Worm (Caenorhabditis elegans): ENCODE data around the gene M05D6.8.
A peak's percentile ranks its signal among the peaks of the same experiment; 100 is the strongest.

M05D6.8 gene

DNA sequence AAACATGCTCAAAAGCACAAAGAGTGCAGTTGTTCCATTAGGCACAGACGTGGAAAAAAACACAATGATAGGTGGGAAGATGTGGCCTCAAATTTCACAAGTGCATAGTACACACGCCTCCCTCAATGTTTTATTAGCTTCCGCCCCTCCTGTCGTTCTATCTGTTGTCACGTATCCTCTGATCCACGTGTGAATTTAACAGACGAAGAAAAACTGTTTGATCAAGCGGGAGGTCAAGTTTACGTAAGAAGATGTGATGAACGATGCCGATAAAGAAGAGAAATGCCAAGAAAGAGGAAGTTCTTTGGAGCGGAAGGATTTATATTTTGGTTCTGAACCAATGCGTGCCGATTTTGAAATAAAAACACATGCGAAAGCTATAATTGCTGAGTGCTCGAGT lies 20.3 kb downstream of the M05D6.8 start:
- no peak for TF ChIP-seq pax-3 (tag; optimal IDR thresholded peaks at IDR 0.05)
- no peak for TF ChIP-seq hlh-4 (tag; optimal IDR thresholded peaks at IDR 0.05)
- TF ChIP-seq sox-4 (tag; optimal IDR thresholded peaks at IDR 0.05) = no peak
- TF ChIP-seq mdl-1 (tag; optimal IDR thresholded peaks at IDR 0.05) = peak in 1 of 2 experiments; percentile 31
- TF ChIP-seq lin-15B (tag; optimal IDR thresholded peaks at IDR 0.05) = no peak
- TF ChIP-seq swsn-7 (tag; optimal IDR thresholded peaks at IDR 0.05) = no peak
- TF ChIP-seq nhr-20 (tag; optimal IDR thresholded peaks at IDR 0.05) = peak; percentile 48
- peak; percentile 74 for TF ChIP-seq blmp-1 (tag; optimal IDR thresholded peaks at IDR 0.05)
- no peak for TF ChIP-seq nhr-84 (tag; optimal IDR thresholded peaks at IDR 0.05)
- TF ChIP-seq ztf-4 (tag; optimal IDR thresholded peaks at IDR 0.05) = no peak
- no peak for TF ChIP-seq egl-13 (tag; optimal IDR thresholded peaks at IDR 0.05)
- TF ChIP-seq hlh-17 (GFP tag; optimal IDR thresholded peaks at IDR 0.05; ENCODE audit: borderline replicate concordance) = no peak
- TF ChIP-seq dpl-1 (GFP tag; optimal IDR thresholded peaks at IDR 0.05) = no peak
- TF ChIP-seq mef-2 (tag; optimal IDR thresholded peaks at IDR 0.05) = no peak
- no peak for TF ChIP-seq fos-1 (tag; optimal IDR thresholded peaks at IDR 0.05)
- TF ChIP-seq lin-14 (GFP tag; optimal IDR thresholded peaks at IDR 0.05) = peak; percentile 61
- TF ChIP-seq mab-9 (GFP tag; IDR thresholded peaks at IDR 0.05) = no peak
- TF ChIP-seq nhr-12 (tag; optimal IDR thresholded peaks at IDR 0.05) = no peak
- no peak for TF ChIP-seq mep-1 (tag; optimal IDR thresholded peaks at IDR 0.05)
- no peak for TF ChIP-seq skn-1 (tag; optimal IDR thresholded peaks at IDR 0.05)
- TF ChIP-seq nhr-76 (tag; optimal IDR thresholded peaks at IDR 0.05) = no peak
- TF ChIP-seq sup-37 (GFP tag; optimal IDR thresholded peaks at IDR 0.05) = no peak
- TF ChIP-seq dsc-1 (tag; optimal IDR thresholded peaks at IDR 0.05) = no peak
- TF ChIP-seq nhr-28 (tag; optimal IDR thresholded peaks at IDR 0.05) = no peak
- TF ChIP-seq elt-3 (tag; optimal IDR thresholded peaks at IDR 0.05) = peak in 2 of 6 experiments; percentile 15 to 70
- TF ChIP-seq unc-130 (tag; optimal IDR thresholded peaks at IDR 0.05) = no peak
- no peak for TF ChIP-seq nhr-11 (tag; optimal IDR thresholded peaks at IDR 0.05)
- TF ChIP-seq vab-15 (tag; optimal IDR thresholded peaks at IDR 0.05) = no peak
- TF ChIP-seq snu-23 (GFP tag; optimal IDR thresholded peaks at IDR 0.05) = peak; percentile 8
- no peak for TF ChIP-seq tbx-2 (tag; optimal IDR thresholded peaks at IDR 0.05)
- no peak for TF ChIP-seq C16A3.4 (tag; optimal IDR thresholded peaks at IDR 0.05)
- TF ChIP-seq egl-27 (tag; optimal IDR thresholded peaks at IDR 0.05) = no peak
- TF ChIP-seq nhr-19 (GFP tag; conservative IDR thresholded peaks at IDR 0.05) = peak; percentile 40; the same call in 1 of the 2 replicates
- no peak for TF ChIP-seq grh-1 (GFP tag; IDR thresholded peaks at IDR 0.05)
- no peak for TF ChIP-seq nhr-90 (tag; optimal IDR thresholded peaks at IDR 0.05; ENCODE audit: poor library complexity)
- peak; percentile 33 for TF ChIP-seq nhr-71 (tag; optimal IDR thresholded peaks at IDR 0.05)
- no peak for TF ChIP-seq lsy-2 (tag; optimal IDR thresholded peaks at IDR 0.05)
- TF ChIP-seq zip-4 (GFP tag; optimal IDR thresholded peaks at IDR 0.05) = no peak
- no peak for TF ChIP-seq efl-3 (GFP tag; optimal IDR thresholded peaks at IDR 0.05)
- no peak for TF ChIP-seq nhr-237 (tag; optimal IDR thresholded peaks at IDR 0.05)
- no peak for TF ChIP-seq efl-1 (optimal IDR thresholded peaks at IDR 0.05)
- no peak for TF ChIP-seq efl-1 (GFP tag; optimal IDR thresholded peaks at IDR 0.05 in 1 of 2)
- TF ChIP-seq lin-13 (GFP tag; optimal IDR thresholded peaks at IDR 0.05) = no peak
- no peak for TF ChIP-seq ets-5 (GFP tag; IDR thresholded peaks at IDR 0.05)
- TF ChIP-seq nhr-85 (tag) = peak; percentile 73
- TF ChIP-seq ceh-63 (GFP tag; optimal IDR thresholded peaks at IDR 0.05) = no peak
- TF ChIP-seq rnt-1 (tag; optimal IDR thresholded peaks at IDR 0.05) = no peak
- no peak for TF ChIP-seq aha-1 (tag; optimal IDR thresholded peaks at IDR 0.05)
- no peak for TF ChIP-seq nhr-47 (tag; optimal IDR thresholded peaks at IDR 0.05)
- no peak for TF ChIP-seq ceh-88 (GFP tag; IDR thresholded peaks at IDR 0.05)
- no peak for TF ChIP-seq lir-3 (tag; optimal IDR thresholded peaks at IDR 0.05; ENCODE audit: poor library complexity)
- TF ChIP-seq xbp-1 (tag; optimal IDR thresholded peaks at IDR 0.05) = no peak
